In the genomic region with DNA sequence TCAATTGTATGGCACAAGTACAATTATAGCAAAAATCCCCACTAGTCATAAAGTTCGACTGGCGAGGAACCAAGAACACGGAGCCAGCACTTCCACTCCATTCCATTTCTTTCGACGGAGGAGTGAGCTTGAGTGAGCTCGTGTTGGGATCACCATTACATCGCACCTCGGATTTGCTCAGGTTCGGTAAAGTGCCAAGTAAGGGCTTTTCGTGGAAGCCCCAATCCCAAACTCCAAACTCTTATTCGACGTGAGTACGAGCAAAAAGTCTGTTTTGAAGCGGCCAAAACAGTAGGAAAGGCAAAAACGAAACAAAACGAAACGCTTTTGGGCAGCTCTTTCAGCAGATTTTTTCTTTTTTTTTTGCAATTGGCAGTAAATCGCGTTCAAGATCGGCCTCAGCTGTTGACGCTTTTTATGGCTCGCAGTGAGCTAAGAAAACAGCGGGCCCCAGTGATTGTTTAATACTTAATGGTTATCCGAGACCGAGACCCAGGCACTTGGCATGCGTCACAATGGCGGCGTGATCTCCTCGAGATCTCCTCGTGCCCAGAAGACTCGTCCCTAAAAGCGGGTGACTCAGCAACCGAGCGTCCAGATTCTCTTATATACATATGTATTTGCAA, we compare ENCODE assay signal across 5 fruit fly cellular contexts.
TF ChIP-seq lines count a peak whose summit lies in the region.

No protein-coding gene starts in this region.

- TF ChIP-seq CTCF in whole organism, embryonic (GFP tag; optimal IDR thresholded peaks at IDR 0.05; lab: Kevin White, UChicago), result no peak

TF ChIP-seq in whole organism, adult, 20 proteins besides CTCF, POLR2A, EP300 and RAD21:
- TF ChIP-seq tj (GFP tag; optimal IDR thresholded peaks at IDR 0.05; lab: Kevin White, UChicago), result peak; percentile 95
- no peak for TF ChIP-seq bab1 (GFP tag; optimal IDR thresholded peaks at IDR 0.05; lab: Kevin White, UChicago)

TF ChIP-seq in whole organism, embryonic, 481 proteins besides CTCF, POLR2A, EP300 and RAD21 (continues in another document):
- TF ChIP-seq tll (GFP tag; optimal IDR thresholded peaks at IDR 0.05; lab: Kevin White, UChicago) (no peak), CG31441 (GFP tag; IDR thresholded peaks at IDR 0.05; lab: Robert Waterston, UW) (0 out of 2 replicates have a peak, but pooled peaks have one; percentile 4), nom (GFP tag; optimal IDR thresholded peaks at IDR 0.05; lab: Kevin White, UChicago) (peak; percentile 36), CG43689 (GFP tag; IDR thresholded peaks at IDR 0.05; lab: Robert Waterston, UW) (no peak), ftz-f1 (GFP tag; optimal IDR thresholded peaks at IDR 0.05; lab: Kevin White, UChicago) (no peak), lbe (GFP tag; optimal IDR thresholded peaks at IDR 0.05; lab: Kevin White, UChicago) (peak; percentile 58), HLH3B (GFP tag; IDR thresholded peaks at IDR 0.05; lab: Robert Waterston, UW) (0 out of 2 replicates have a peak, but pooled peaks have one; percentile 0), Tbp (GFP tag; optimal IDR thresholded peaks at IDR 0.05; lab: Kevin White, UChicago) (no peak), vfl (GFP tag; optimal IDR thresholded peaks at IDR 0.05; lab: Kevin White, UChicago) (no peak), corto (GFP tag; optimal IDR thresholded peaks at IDR 0.05; lab: Kevin White, UChicago) (peak; percentile 1), toy (GFP tag; IDR thresholded peaks at IDR 0.05; lab: Robert Waterston, UW) (no peak), tin (GFP tag; optimal IDR thresholded peaks at IDR 0.05; lab: Kevin White, UChicago) (no peak), CG7556 (GFP tag; optimal IDR thresholded peaks at IDR 0.05; lab: Kevin White, UChicago) (no peak), phol (tag; optimal IDR thresholded peaks at IDR 0.05; lab: Kevin White, UChicago) (no peak), al (GFP tag; IDR thresholded peaks at IDR 0.05; lab: Robert Waterston, UW) (no peak), sens (GFP tag; lab: Kevin White, UChicago) (peak; percentile 11), rib (GFP tag; IDR thresholded peaks at IDR 0.05; lab: Robert Waterston, UW) (0 out of 2 replicates have a peak, but pooled peaks have one; percentile 49), pros (GFP tag; optimal IDR thresholded peaks at IDR 0.05; lab: Kevin White, UChicago) (no peak), Poxn (GFP tag; IDR thresholded peaks at IDR 0.05; lab: Robert Waterston, UW) (no peak), btn (GFP tag; optimal IDR thresholded peaks at IDR 0.05; lab: Kevin White, UChicago) (no peak)

TF ChIP-seq in whole organism, prepupa, 60 proteins besides CTCF, POLR2A, EP300 and RAD21 (continues in another document):
- TF ChIP-seq ss (GFP tag; optimal IDR thresholded peaks at IDR 0.05; lab: Kevin White, UChicago), result peak in 1 of 2 experiments; percentile 39
- TF ChIP-seq CG11902 (GFP tag; optimal IDR thresholded peaks at IDR 0.05; lab: Kevin White, UChicago), result no peak
- TF ChIP-seq CG3032 (tag; optimal IDR thresholded peaks at IDR 0.05; lab: Kevin White, UChicago), result no peak
- no peak for TF ChIP-seq net (GFP tag; optimal IDR thresholded peaks at IDR 0.05; lab: Kevin White, UChicago)
- TF ChIP-seq CG11762 (GFP tag; optimal IDR thresholded peaks at IDR 0.05; lab: Kevin White, UChicago; ENCODE audit: insufficient read depth), result no peak
- TF ChIP-seq Smox (GFP tag; optimal IDR thresholded peaks at IDR 0.05; lab: Kevin White, UChicago), result peak; percentile 32
- no peak for TF ChIP-seq cyc (GFP tag; optimal IDR thresholded peaks at IDR 0.05; lab: Kevin White, UChicago)
- TF ChIP-seq CG15336 (GFP tag; IDR thresholded peaks at IDR 0.05; lab: Robert Waterston, UW), result 0 out of 2 replicates have a peak, but pooled peaks have one; percentile 22
- TF ChIP-seq Gug (GFP tag; IDR thresholded peaks at IDR 0.05; lab: Robert Waterston, UW), result no peak
- no peak for TF ChIP-seq CG32006 (GFP tag; optimal IDR thresholded peaks at IDR 0.05; lab: Kevin White, UChicago)
- TF ChIP-seq Sox14 (GFP tag; optimal IDR thresholded peaks at IDR 0.05; lab: Kevin White, UChicago), result peak; percentile 27
- peak; percentile 2 for TF ChIP-seq CG34406 (GFP tag; optimal IDR thresholded peaks at IDR 0.05; lab: Kevin White, UChicago)
- peak; percentile 28 for TF ChIP-seq esn (GFP tag; optimal IDR thresholded peaks at IDR 0.05; lab: Kevin White, UChicago)
- TF ChIP-seq CG11294 (GFP tag; IDR thresholded peaks at IDR 0.05; lab: Robert Waterston, UW), result no peak
- no peak for TF ChIP-seq CG1621 (tag; optimal IDR thresholded peaks at IDR 0.05; lab: Kevin White, UChicago)
- TF ChIP-seq spab (GFP tag; optimal IDR thresholded peaks at IDR 0.05; lab: Kevin White, UChicago), result no peak
- TF ChIP-seq pdm3 (GFP tag; optimal IDR thresholded peaks at IDR 0.05; lab: Kevin White, UChicago), result no peak
- TF ChIP-seq Sox15 (GFP tag; optimal IDR thresholded peaks at IDR 0.05; lab: Kevin White, UChicago), result no peak
- no peak for TF ChIP-seq Hr38 (GFP tag; optimal IDR thresholded peaks at IDR 0.05; lab: Kevin White, UChicago)
- no peak for TF ChIP-seq lz (GFP tag; optimal IDR thresholded peaks at IDR 0.05; lab: Kevin White, UChicago)
- no peak for TF ChIP-seq fd85E (GFP tag; optimal IDR thresholded peaks at IDR 0.05; lab: Kevin White, UChicago)

TF ChIP-seq in whole organism, pupa, 21 proteins besides CTCF, POLR2A, EP300 and RAD21:
- peak; percentile 40; the same call in 1 of the 3 replicates for TF ChIP-seq CG4496 (GFP tag; IDR thresholded peaks at IDR 0.05; lab: Robert Waterston, UW)
- no peak for TF ChIP-seq CG10348 (GFP tag; IDR thresholded peaks at IDR 0.05; lab: Robert Waterston, UW)
- TF ChIP-seq CG12605 (GFP tag; IDR thresholded peaks at IDR 0.05; lab: Robert Waterston, UW), result 0 out of 2 replicates have a peak, but pooled peaks have one; percentile 16
- TF ChIP-seq Snoo (tag; optimal IDR thresholded peaks at IDR 0.05; lab: Kevin White, UChicago), result peak; percentile 24
- 0 out of 3 replicates have a peak, but pooled peaks have one; percentile 6 for TF ChIP-seq fd96Ca (GFP tag; IDR thresholded peaks at IDR 0.05; lab: Robert Waterston, UW)
- TF ChIP-seq gl (tag; optimal IDR thresholded peaks at IDR 0.05; lab: Kevin White, UChicago), result peak; percentile 52
- TF ChIP-seq Pif1A (GFP tag; optimal IDR thresholded peaks at IDR 0.05; lab: Kevin White, UChicago), result no peak
- peak; percentile 18; the same call in 1 of the 2 replicates for TF ChIP-seq Ets98B (GFP tag; IDR thresholded peaks at IDR 0.05; lab: Robert Waterston, UW)
- peak; percentile 53 for TF ChIP-seq EcR (GFP tag; optimal IDR thresholded peaks at IDR 0.05; lab: Kevin White, UChicago)
- no peak for TF ChIP-seq CG32121 (GFP tag; IDR thresholded peaks at IDR 0.05; lab: Robert Waterston, UW)
TF ChIP-seq in whole organism, pupa: peak in this region for 7.

TF ChIP-seq in whole organism, wandering third instar larva, 38 proteins besides CTCF, POLR2A, EP300 and RAD21 (continues in another document):
- TF ChIP-seq Hnf4 (GFP tag; optimal IDR thresholded peaks at IDR 0.05; lab: Kevin White, UChicago), result peak; percentile 56
- TF ChIP-seq Vsx2 (GFP tag; optimal IDR thresholded peaks at IDR 0.05; lab: Kevin White, UChicago; ENCODE audit: partially characterized antibody), result no peak
- no peak for TF ChIP-seq GATAd (GFP tag; optimal IDR thresholded peaks at IDR 0.05; lab: Kevin White, UChicago)
- peak; percentile 30 for TF ChIP-seq CG32264 (GFP tag; optimal IDR thresholded peaks at IDR 0.05; lab: Kevin White, UChicago)
- TF ChIP-seq Mio (GFP tag; optimal IDR thresholded peaks at IDR 0.05; lab: Kevin White, UChicago), result no peak
- no peak for TF ChIP-seq jim (GFP tag; optimal IDR thresholded peaks at IDR 0.05; lab: Kevin White, UChicago)
- no peak for TF ChIP-seq ey (GFP tag; optimal IDR thresholded peaks at IDR 0.05; lab: Kevin White, UChicago)
- no peak for TF ChIP-seq CrebA (GFP tag; optimal IDR thresholded peaks at IDR 0.05; lab: Kevin White, UChicago; ENCODE audit: borderline replicate concordance)
- TF ChIP-seq Abd-B (GFP tag; optimal IDR thresholded peaks at IDR 0.05; lab: Kevin White, UChicago), result no peak
- peak; percentile 41 for TF ChIP-seq rgr (GFP tag; optimal IDR thresholded peaks at IDR 0.05; lab: Kevin White, UChicago)
- TF ChIP-seq Dif (GFP tag; optimal IDR thresholded peaks at IDR 0.05; lab: Kevin White, UChicago; ENCODE audit: partially characterized antibody), result no peak
- TF ChIP-seq psq (GFP tag; optimal IDR thresholded peaks at IDR 0.05; lab: Kevin White, UChicago), result peak; percentile 53
- peak; percentile 75 for TF ChIP-seq sage (GFP tag; optimal IDR thresholded peaks at IDR 0.05; lab: Kevin White, UChicago)
- TF ChIP-seq HLH106 (tag; optimal IDR thresholded peaks at IDR 0.05; lab: Kevin White, UChicago), result no peak
- TF ChIP-seq Dfd (GFP tag; optimal IDR thresholded peaks at IDR 0.05; lab: Kevin White, UChicago), result no peak
- peak; percentile 44 for TF ChIP-seq Rel (GFP tag; optimal IDR thresholded peaks at IDR 0.05; lab: Kevin White, UChicago)
- peak; percentile 48 for TF ChIP-seq Rel (tag; optimal IDR thresholded peaks at IDR 0.05; lab: Kevin White, UChicago)
- TF ChIP-seq fru (GFP tag; optimal IDR thresholded peaks at IDR 0.05; lab: Kevin White, UChicago), result peak; percentile 59
- no peak for TF ChIP-seq dl (GFP tag; optimal IDR thresholded peaks at IDR 0.05; lab: Kevin White, UChicago; ENCODE audit: insufficient read depth in 1 of 2, partially characterized antibody in 2 of 2)
- no peak for TF ChIP-seq lola (GFP tag; optimal IDR thresholded peaks at IDR 0.05; lab: Kevin White, UChicago)
- peak; percentile 94 for TF ChIP-seq Jra (GFP tag; optimal IDR thresholded peaks at IDR 0.05; lab: Kevin White, UChicago)
- TF ChIP-seq woc (GFP tag; optimal IDR thresholded peaks at IDR 0.05; lab: Kevin White, UChicago), result no peak
- peak; percentile 63 for TF ChIP-seq Hr83 (GFP tag; optimal IDR thresholded peaks at IDR 0.05; lab: Kevin White, UChicago; ENCODE audit: poor library complexity, severe bottlenecking)
- TF ChIP-seq h (GFP tag; optimal IDR thresholded peaks at IDR 0.05; lab: Kevin White, UChicago), result peak; percentile 71
- TF ChIP-seq foxo (GFP tag; optimal IDR thresholded peaks at IDR 0.05; lab: Kevin White, UChicago), result no peak
- no peak for TF ChIP-seq N (GFP tag; optimal IDR thresholded peaks at IDR 0.05; lab: Kevin White, UChicago)
- TF ChIP-seq CG9705 (GFP tag; optimal IDR thresholded peaks at IDR 0.05; lab: Kevin White, UChicago), result no peak
- TF ChIP-seq pan (optimal IDR thresholded peaks at IDR 0.05; lab: Kevin White, UChicago), result no peak
- no peak for TF ChIP-seq dmrt93B (GFP tag; optimal IDR thresholded peaks at IDR 0.05; lab: Kevin White, UChicago)
- peak; percentile 62 for TF ChIP-seq br (GFP tag; optimal IDR thresholded peaks at IDR 0.05; lab: Kevin White, UChicago)
- no peak for TF ChIP-seq sv (GFP tag; optimal IDR thresholded peaks at IDR 0.05; lab: Kevin White, UChicago)
- TF ChIP-seq Myc (optimal IDR thresholded peaks at IDR 0.05; lab: Kevin White, UChicago), result no peak
- no peak for TF ChIP-seq usp (GFP tag; optimal IDR thresholded peaks at IDR 0.05; lab: Kevin White, UChicago)
- TF ChIP-seq Sp1 (GFP tag; optimal IDR thresholded peaks at IDR 0.05; lab: Kevin White, UChicago), result peak; percentile 32
- TF ChIP-seq Hr78 (GFP tag; optimal IDR thresholded peaks at IDR 0.05; lab: Kevin White, UChicago), result no peak
